Worm (Caenorhabditis elegans) whole organism, L3 larva: ENCODE results near the gene F49E11.2.

Experiments
- R02D3.7 ChIP-seq: fragments of 150-350 bp; optimal IDR thresholded peaks from 2 replicates; lab custom pipeline; 2014; ENCODE audit warnings: missing biosample characterization, missing genetic modification characterization
- elt-2 ChIP-seq: sonication (generic microtip); optimal IDR thresholded peaks from 2 replicates; lab custom pipeline; 2016; ENCODE audit warnings: missing genetic modification reagents, mild to moderate bottlenecking, missing genetic modification characterization, missing compliant biosample characterization
- mdl-1 ChIP-seq: fragments of 150-350 bp; optimal IDR thresholded peaks from 2 replicates; lab custom pipeline; 2014; ENCODE audit warnings: missing biosample characterization, missing genetic modification characterization

ce11 chrIV:13070142-13070541 lies 31.4 kb upstream of the F49E11.2 start, which contains the start of gene scl-7:
- TF ChIP-seq R02D3.7 (no peak), elt-2 (no peak), mdl-1 (tag; lab: Kevin White, UChicago) (no peak)
